Worm (Caenorhabditis elegans): Measurements from ENCODE around the gene cht-5.

DNA sequence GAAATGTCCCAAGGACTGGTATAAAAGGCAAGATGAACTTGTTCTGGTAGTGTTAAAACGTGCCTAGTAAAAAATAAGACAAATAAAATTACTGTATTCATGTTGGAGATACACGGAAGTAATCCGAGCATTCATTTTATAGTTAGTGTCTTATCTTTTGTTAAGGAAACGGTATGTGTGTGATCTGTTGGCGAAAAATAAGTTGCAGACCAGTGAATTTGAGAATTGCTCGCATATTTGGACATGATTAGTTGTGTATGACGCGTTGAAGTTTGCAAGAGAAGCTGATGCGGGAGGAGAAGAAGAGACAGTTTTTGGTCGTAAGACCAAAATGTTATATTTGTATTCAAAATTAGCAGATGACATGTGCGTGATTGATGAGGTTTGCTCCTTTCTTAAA, 12.5 kb upstream of the cht-5 start, which contains the start of gene C08B6.14:
- TF ChIP-seq ztf-4 (tag; optimal IDR thresholded peaks at IDR 0.05) = no peak
- no peak for TF ChIP-seq aly-2 (tag; optimal IDR thresholded peaks at IDR 0.05)
- TF ChIP-seq fos-1 (tag; optimal IDR thresholded peaks at IDR 0.05) = no peak
- TF ChIP-seq snpc-4 (tag; optimal IDR thresholded peaks at IDR 0.05) = no peak
- no peak for TF ChIP-seq nfya-1 (tag; optimal IDR thresholded peaks at IDR 0.05; ENCODE audit: insufficient read depth)
- no peak for TF ChIP-seq mdl-1 (tag; optimal IDR thresholded peaks at IDR 0.05)
- TF ChIP-seq unc-39 (tag; optimal IDR thresholded peaks at IDR 0.05) = no peak
- no peak for TF ChIP-seq lin-15B (tag; optimal IDR thresholded peaks at IDR 0.05)
- TF ChIP-seq sea-2 (GFP tag; optimal IDR thresholded peaks at IDR 0.05) = no peak
- no peak for TF ChIP-seq eor-1 (tag; optimal IDR thresholded peaks at IDR 0.05)
- TF ChIP-seq elt-1 (tag; optimal IDR thresholded peaks at IDR 0.05) = no peak
